Worm (Caenorhabditis elegans) whole organism, L1 larva: ENCODE measurements around the gene str-165.

Experiments
- C04F5.9 ChIP-seq: sonication (generic microtip); optimal IDR thresholded peaks from 2 replicates; lab custom pipeline; 2016; ENCODE audit warnings: missing genetic modification characterization, missing compliant biosample characterization
- C16A3.4 ChIP-seq: fragments of 150-350 bp; optimal IDR thresholded peaks from 2 replicates; lab custom pipeline; 2014; ENCODE audit warnings: missing biosample characterization, missing genetic modification characterization
- C34B4.2 ChIP-seq: sonication (generic microtip); optimal IDR thresholded peaks from 2 replicates; lab custom pipeline; 2017; ENCODE audit warnings: mild to moderate bottlenecking, missing genetic modification characterization, missing compliant biosample characterization
- aha-1 ChIP-seq: fragments of 150-350 bp; optimal IDR thresholded peaks from 2 replicates; lab custom pipeline; 2014; ENCODE audit warnings: missing biosample characterization, missing genetic modification characterization
- aly-2 ChIP-seq: fragments of 150-350 bp; optimal IDR thresholded peaks from 2 replicates; lab custom pipeline; 2014; ENCODE audit warnings: missing biosample characterization, missing genetic modification characterization
- ceh-8 ChIP-seq: fragments of 200-800 bp; sonication (Bioruptor generic); optimal IDR thresholded peaks from 2 replicates; lab custom pipeline; 2018; ENCODE audit warnings: mild to moderate bottlenecking, missing genetic modification characterization, moderate library complexity, missing compliant biosample characterization
- ceh-88 ChIP-seq: fragments of 200-800 bp; sonication (Bioruptor generic); IDR thresholded peaks from 2 replicates; pipeline ENCODE4 v1.3.6; 2022; ENCODE audit warnings: missing genetic modification characterization, missing compliant biosample characterization
- ceh-90 ChIP-seq: sonication (generic microtip); optimal IDR thresholded peaks from 2 replicates; lab custom pipeline; 2016; ENCODE audit warnings: missing genetic modification characterization, missing compliant biosample characterization
- ces-1 ChIP-seq: fragments of 150-350 bp; optimal IDR thresholded peaks from 2 replicates; lab custom pipeline; 2014; ENCODE audit warnings: missing biosample characterization, missing genetic modification reagents, missing genetic modification characterization
- efl-1 ChIP-seq, 4 experiments: fragments of 150-350 bp; optimal IDR thresholded peaks in 3 of 4; peaks in 1 of 4; 1 replicate in 1 of 4; 2 replicates in 3 of 4; lab custom pipeline; 2014; ENCODE audit warnings: missing biosample characterization in 2 of 4, missing genetic modification characterization in 2 of 4, missing genetic modification reagents in 2 of 4
- ets-5 ChIP-seq: fragments of 200-800 bp; sonication (Bioruptor generic); IDR thresholded peaks from 2 replicates; pipeline ENCODE4 v1.3.6; 2022; ENCODE audit warnings: missing genetic modification characterization, missing compliant biosample characterization
- fkh-8 ChIP-seq: sonication (generic microtip); optimal IDR thresholded peaks from 2 replicates; lab custom pipeline; 2016; ENCODE audit warnings: mild to moderate bottlenecking, missing genetic modification characterization, missing compliant biosample characterization
- hlh-17 ChIP-seq: fragments of 200-800 bp; sonication (Bioruptor generic); optimal IDR thresholded peaks from 2 replicates; lab custom pipeline; 2018; ENCODE audit warnings: missing genetic modification characterization, mild to moderate bottlenecking, missing compliant biosample characterization, moderate library complexity, borderline replicate concordance
- hlh-4 ChIP-seq: sonication (generic microtip); optimal IDR thresholded peaks from 2 replicates; lab custom pipeline; 2016; ENCODE audit warnings: mild to moderate bottlenecking, missing genetic modification characterization, missing compliant biosample characterization
- hpl-2 ChIP-seq: fragments of 150-350 bp; optimal IDR thresholded peaks from 2 replicates; lab custom pipeline; 2014; ENCODE audit warnings: missing biosample characterization, missing genetic modification reagents, missing genetic modification characterization
- irx-1 ChIP-seq: sonication (generic microtip); optimal IDR thresholded peaks from 2 replicates; lab custom pipeline; 2016; ENCODE audit warnings: missing genetic modification characterization, missing compliant biosample characterization
- lin-14 ChIP-seq: fragments of 200-800 bp; sonication (Bioruptor generic); optimal IDR thresholded peaks from 2 replicates; lab custom pipeline; 2018; ENCODE audit warnings: mild to moderate bottlenecking, missing genetic modification characterization, moderate library complexity, missing compliant biosample characterization
- lin-15B ChIP-seq: fragments of 150-350 bp; sonication (generic microtip); optimal IDR thresholded peaks from 3 replicates; lab custom pipeline; 2014; ENCODE audit warnings: missing biosample characterization, missing genetic modification characterization
- lin-39 ChIP-seq: fragments of 150-350 bp; optimal IDR thresholded peaks from 2 replicates; lab custom pipeline; 2014; ENCODE audit warnings: missing biosample characterization, missing genetic modification reagents, missing genetic modification characterization
- mef-2 ChIP-seq: fragments of 150-350 bp; optimal IDR thresholded peaks from 2 replicates; lab custom pipeline; 2014; ENCODE audit warnings: missing biosample characterization, missing genetic modification characterization
- nhr-11 ChIP-seq: fragments of 150-350 bp; optimal IDR thresholded peaks from 2 replicates; lab custom pipeline; 2014; ENCODE audit warnings: missing biosample characterization, missing genetic modification characterization
- nhr-12 ChIP-seq: sonication (generic microtip); optimal IDR thresholded peaks from 2 replicates; lab custom pipeline; 2017; ENCODE audit warnings: missing biosample characterization, missing genetic modification characterization
- nhr-19 ChIP-seq: fragments of 200-800 bp; sonication (Bioruptor generic); conservative IDR thresholded peaks from 2 replicates; pipeline ENCODE4 v1.3.6; 2022; ENCODE audit warnings: missing genetic modification characterization, missing compliant biosample characterization
- nhr-47 ChIP-seq: sonication (generic microtip); optimal IDR thresholded peaks from 2 replicates; lab custom pipeline; 2016; ENCODE audit warnings: mild to moderate bottlenecking, missing genetic modification characterization, moderate library complexity, missing compliant biosample characterization
- nhr-85 ChIP-seq: sonication (generic microtip); peaks from one replicate; lab custom pipeline; 2016; ENCODE audit warnings: missing genetic modification characterization, inconsistent platforms, missing compliant biosample characterization
- nhr-90 ChIP-seq: sonication (generic microtip); optimal IDR thresholded peaks from 2 replicates; lab custom pipeline; 2016; ENCODE audit warnings: mild to moderate bottlenecking, missing genetic modification characterization, missing compliant biosample characterization; ENCODE audit not compliant: poor library complexity
- pax-3 ChIP-seq: fragments of 200-800 bp; sonication (Bioruptor generic); optimal IDR thresholded peaks from 2 replicates; lab custom pipeline; 2018; ENCODE audit warnings: mild to moderate bottlenecking, missing genetic modification characterization, moderate library complexity, missing compliant biosample characterization
- pqm-1 ChIP-seq: sonication (generic microtip); optimal IDR thresholded peaks from 3 replicates; lab custom pipeline; 2017; ENCODE audit warnings: missing biosample characterization, missing genetic modification characterization
- rnt-1 ChIP-seq: sonication (generic microtip); optimal IDR thresholded peaks from 2 replicates; lab custom pipeline; 2016; ENCODE audit warnings: mild to moderate bottlenecking, missing genetic modification characterization, moderate library complexity, missing compliant biosample characterization
- skn-1 ChIP-seq: fragments of 150-350 bp; optimal IDR thresholded peaks from 2 replicates; lab custom pipeline; 2014; ENCODE audit warnings: missing biosample characterization, missing genetic modification characterization
- snpc-4 ChIP-seq: fragments of 150-350 bp; optimal IDR thresholded peaks from 2 replicates; lab custom pipeline; 2014; ENCODE audit warnings: missing biosample characterization, missing genetic modification characterization
- sptf-1 ChIP-seq: fragments of 150-350 bp; optimal IDR thresholded peaks from 2 replicates; lab custom pipeline; 2014; ENCODE audit warnings: missing biosample characterization, missing genetic modification characterization
- sup-37 ChIP-seq: fragments of 200-800 bp; sonication (Bioruptor generic); optimal IDR thresholded peaks from 2 replicates; lab custom pipeline; 2018; ENCODE audit warnings: mild to moderate bottlenecking, missing genetic modification characterization, missing compliant biosample characterization
- swsn-7 ChIP-seq: sonication (generic microtip); optimal IDR thresholded peaks from 2 replicates; lab custom pipeline; 2016; ENCODE audit warnings: missing genetic modification characterization, missing compliant biosample characterization
- tlp-1 ChIP-seq: fragments of 150-350 bp; optimal IDR thresholded peaks from 2 replicates; lab custom pipeline; 2014; ENCODE audit warnings: missing biosample characterization, missing genetic modification characterization
- unc-62 ChIP-seq: fragments of 150-350 bp; optimal IDR thresholded peaks from 2 replicates; lab custom pipeline; 2014; ENCODE audit warnings: missing biosample characterization, missing genetic modification reagents, missing genetic modification characterization
- unc-86 ChIP-seq: sonication (generic microtip); optimal IDR thresholded peaks from 2 replicates; lab custom pipeline; 2016; ENCODE audit warnings: missing genetic modification characterization, missing compliant biosample characterization
- unc-98 ChIP-seq: fragments of 200-800 bp; sonication (Bioruptor generic); IDR thresholded peaks from 2 replicates; pipeline ENCODE4 v1.3.6; 2022; ENCODE audit warnings: missing genetic modification characterization, missing compliant biosample characterization
- vab-15 ChIP-seq: sonication (generic microtip); optimal IDR thresholded peaks from 2 replicates; lab custom pipeline; 2017; ENCODE audit warnings: missing genotype, mild to moderate bottlenecking, missing genetic modification characterization, missing compliant biosample characterization
- xbp-1 ChIP-seq: sonication (generic microtip); optimal IDR thresholded peaks from 2 replicates; lab custom pipeline; 2016; ENCODE audit warnings: missing genetic modification characterization, missing compliant biosample characterization
- zip-4 ChIP-seq: fragments of 200-800 bp; sonication (Bioruptor generic); optimal IDR thresholded peaks from 2 replicates; lab custom pipeline; 2018; ENCODE audit warnings: mild to moderate bottlenecking, missing genetic modification characterization, moderate library complexity, missing compliant biosample characterization
- ztf-4 ChIP-seq: fragments of 150-350 bp; optimal IDR thresholded peaks from 2 replicates; lab custom pipeline; 2014; ENCODE audit warnings: missing biosample characterization, missing genetic modification characterization

Gene str-165

ce11 chrV:13808462-13808867 lies 22.4 kb upstream of the str-165 start (continued):
- no peak for TF ChIP-seq unc-62 (GFP tag; lab: Kevin White, UChicago)
- TF ChIP-seq aha-1 (tag; lab: Kevin White, UChicago) = no peak
- TF ChIP-seq ceh-8 = no peak
- peak; percentile 52 for TF ChIP-seq swsn-7 (tag; lab: Kevin White, UChicago)
- no peak for TF ChIP-seq sptf-1 (tag; lab: Kevin White, UChicago)
- no peak for TF ChIP-seq C34B4.2 (tag; lab: Kevin White, UChicago)
- no peak for TF ChIP-seq xbp-1
- no peak for TF ChIP-seq nhr-11 (tag; lab: Kevin White, UChicago)
- TF ChIP-seq aly-2 (tag; lab: Kevin White, UChicago) = no peak

ce11 chrV:13812330-13812729 lies 18.6 kb upstream of the str-165 start:
- TF ChIP-seq nhr-85 (no peak), efl-1 (optimal IDR thresholded peaks at IDR 0.05; lab: Kevin White, UChicago) (no peak), efl-1 (GFP tag; optimal IDR thresholded peaks at IDR 0.05 in 1 of 2; lab: Kevin White, UChicago) (peak in 1 of 2 experiments; percentile 46), lin-14 (GFP tag; lab: Kevin White, UChicago) (peak; percentile 48)
- TF ChIP-seq, all 84 proteins: peak for 2

ce11 chrV:13812931-13813330 lies 18.0 kb upstream of the str-165 start, which contains the start of gene ceh-24:
ceh-24 (plus strand) TSS chrV:13813231.
- TF ChIP-seq nhr-85 (no peak), hlh-17 (GFP tag; lab: Kevin White, UChicago) (no peak), ets-5 (no peak), ceh-8 (no peak), fkh-8 (tag; lab: Kevin White, UChicago) (no peak), nhr-90 (tag; lab: Kevin White, UChicago) (no peak), skn-1 (tag; lab: Kevin White, UChicago) (no peak), pqm-1 (tag; lab: Kevin White, UChicago) (no peak), unc-86 (tag; lab: Kevin White, UChicago) (no peak), hlh-4 (tag; lab: Kevin White, UChicago) (no peak), lin-15B (tag; lab: Kevin White, UChicago) (no peak), ceh-88 (no peak), sup-37 (GFP tag; lab: Kevin White, UChicago) (no peak), lin-39 (tag; lab: Kevin White, UChicago) (no peak), nhr-19 (no peak), tlp-1 (tag; lab: Kevin White, UChicago) (no peak), ces-1 (no peak), C16A3.4 (tag; lab: Kevin White, UChicago) (no peak), C04F5.9 (no peak)

- TF ChIP-seq hpl-2 (GFP tag; lab: Kevin White, UChicago) = no peak
- TF ChIP-seq ceh-90 (tag; lab: Kevin White, UChicago) = no peak
- TF ChIP-seq lin-14 (GFP tag; lab: Kevin White, UChicago) = no peak
- no peak for TF ChIP-seq nhr-12 (tag; lab: Kevin White, UChicago)
- TF ChIP-seq aly-2 (tag; lab: Kevin White, UChicago) = no peak
- no peak for TF ChIP-seq swsn-7 (tag; lab: Kevin White, UChicago)
- no peak for TF ChIP-seq zip-4 (GFP tag; lab: Kevin White, UChicago)
- TF ChIP-seq rnt-1 = no peak
- TF ChIP-seq ztf-4 (tag; lab: Kevin White, UChicago) = no peak
- no peak for TF ChIP-seq C04F5.9
- no peak for TF ChIP-seq snpc-4 (tag; lab: Kevin White, UChicago)
- no peak for TF ChIP-seq sup-37 (GFP tag; lab: Kevin White, UChicago)
- TF ChIP-seq nhr-47 (tag; lab: Kevin White, UChicago) = no peak
- no peak for TF ChIP-seq unc-86 (tag; lab: Kevin White, UChicago)
- no peak for TF ChIP-seq irx-1
- TF ChIP-seq mef-2 (tag; lab: Kevin White, UChicago) = no peak
- no peak for TF ChIP-seq vab-15 (tag; lab: Kevin White, UChicago)
- no peak for TF ChIP-seq unc-98 (GFP tag; lab: Robert Waterston, UW)
- TF ChIP-seq pax-3 (tag; lab: Kevin White, UChicago) = no peak
- TF ChIP-seq, all 84 proteins: peak for 0
Measured at ce11 chrV:13816877-13817276, 14.0 kb upstream of the str-165 start, which contains the start of gene F55B12.2. F55B12.2 (minus strand) TSS chrV:13816977.
